Worm (Caenorhabditis elegans) whole organism, dauer: Measurements from ENCODE around the gene F40G9.8.
"Not testable (repeated sequence)": the region's sequence is repeated elsewhere in the genome, so short reads cannot be mapped to it uniquely, and the experiment has no call there.

ENCODE experiments used
- unc-62 ChIP-seq: sonication (generic microtip); optimal IDR thresholded peaks from 2 replicates; lab custom pipeline; 2017; ENCODE audit warnings: missing biosample characterization, missing genetic modification reagents, missing genetic modification characterization

Gene F40G9.8

ce11 chrIII:143121-143520 lies 21.6 kb downstream of the F40G9.8 start, which contains the start of gene fbxb-82:
fbxb-82 (minus strand) TSS chrIII:143221.
- TF ChIP-seq unc-62 (GFP tag; lab: Kevin White, UChicago): no peak

ce11 chrIII:140904-141303 lies 23.8 kb downstream of the F40G9.8 start, which contains the start of gene fbxb-81:
fbxb-81 (minus strand) TSS chrIII:141217.
- TF ChIP-seq unc-62 (GFP tag; lab: Kevin White, UChicago): no peak

DNA sequence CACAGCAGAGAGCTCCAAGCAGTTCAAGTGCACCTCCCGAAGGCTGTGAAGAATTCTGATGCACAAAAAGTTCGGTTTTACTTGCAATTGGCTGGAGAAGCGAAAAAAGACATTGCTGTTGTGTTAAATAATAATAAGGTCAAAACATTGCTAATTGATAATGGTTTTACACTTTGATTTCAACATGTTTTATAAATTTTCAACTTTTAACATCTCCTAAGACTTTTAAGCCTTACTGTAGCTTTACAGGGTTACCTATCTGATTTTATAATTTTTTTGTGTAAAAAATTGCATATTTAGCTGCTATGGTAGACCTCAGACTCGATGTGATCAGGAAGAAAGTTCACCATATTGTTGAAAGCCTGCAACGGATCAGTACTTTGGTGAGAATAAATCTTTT lies 30.5 kb downstream of the F40G9.8 start, which contains the start of gene pals-25:
pals-25 (plus strand) TSS at position 301 of the 400 bp plus-strand sequence.
- TF ChIP-seq unc-62 (GFP tag; lab: Kevin White, UChicago): no peak

ce11 chrIII:132118-132517 lies 32.6 kb downstream of the F40G9.8 start, which contains the start of gene pals-22:
pals-22 (plus strand) TSS chrIII:132418.
- TF ChIP-seq unc-62 (GFP tag; lab: Kevin White, UChicago): no peak

ce11 chrIII:131627-132026 lies 33.0 kb downstream of the F40G9.8 start:
- TF ChIP-seq unc-62 (GFP tag; lab: Kevin White, UChicago): no peak

- no peak for TF ChIP-seq unc-62 (GFP tag; lab: Kevin White, UChicago)
These were observed 34.0 kb downstream of the F40G9.8 start, which contains the start of the genes nhr-280 and C29F9.2 for ce11 chrIII:130650-131049. nhr-280 (minus strand) TSS chrIII:130750. C29F9.2 (plus strand) TSS chrIII:130947.

- no peak for TF ChIP-seq unc-62 (GFP tag; lab: Kevin White, UChicago)
These were observed 40.2 kb downstream of the F40G9.8 start, which contains the start of gene pals-23 for ce11 chrIII:124478-124877. pals-23 (plus strand) TSS chrIII:124778.

DNA sequence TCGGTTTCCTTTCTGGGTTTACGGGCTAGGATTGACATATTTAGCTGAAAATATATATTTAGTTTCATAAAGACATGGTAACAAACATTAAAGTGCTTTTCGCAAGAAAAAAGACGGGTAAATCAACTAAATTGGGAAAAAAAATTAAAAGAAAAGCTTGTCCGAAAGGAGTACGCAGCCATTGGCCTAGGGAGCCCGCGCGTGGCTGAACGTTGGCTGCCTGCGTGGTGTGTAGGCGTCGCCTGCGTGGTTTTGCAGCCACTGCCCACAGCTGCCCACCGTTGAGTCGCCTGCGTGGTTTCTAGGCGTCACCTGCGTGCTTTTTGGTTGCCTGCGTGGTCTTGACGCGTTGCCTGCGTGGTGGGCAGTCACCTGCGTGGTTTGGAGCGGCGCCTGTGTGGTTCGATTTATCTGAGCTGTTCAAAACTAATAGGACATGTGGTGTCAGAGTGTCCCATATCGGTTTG lies 42.7 kb downstream of the F40G9.8 start, which contains the start of gene C29F9.12:
C29F9.12 (minus strand) TSS at position 51 of the 467 bp plus-strand sequence.
- not testable (repeated sequence) for TF ChIP-seq unc-62 (GFP tag; lab: Kevin White, UChicago)

ce11 chrIII:120199-120598 lies 44.5 kb downstream of the F40G9.8 start, which contains the start of gene pals-24:
pals-24 (plus strand) TSS chrIII:120435.
- no peak for TF ChIP-seq unc-62 (GFP tag; lab: Kevin White, UChicago)

ce11 chrIII:117857-118256 lies 46.8 kb downstream of the F40G9.8 start:
- TF ChIP-seq unc-62 (GFP tag; lab: Kevin White, UChicago): no peak

DNA sequence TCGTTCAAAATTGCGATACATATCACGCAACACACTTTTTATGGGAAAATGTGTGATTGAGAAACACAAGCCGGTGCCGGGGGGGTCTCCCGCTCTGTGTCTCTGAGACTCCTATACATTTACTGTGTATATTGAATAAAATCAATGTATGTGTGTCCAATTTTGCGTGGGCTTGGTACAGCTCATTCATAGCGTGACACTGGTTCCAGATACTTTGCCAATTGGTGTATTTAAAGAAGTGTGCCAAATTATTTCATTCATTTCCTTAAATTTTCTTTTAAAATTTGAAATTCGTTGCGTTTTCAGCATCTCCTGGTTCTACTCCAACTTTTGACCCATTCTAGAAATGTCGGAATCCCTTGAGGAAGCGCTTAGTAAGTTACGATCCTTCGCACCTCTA lies 47.5 kb downstream of the F40G9.8 start, which contains the start of gene C29F9.5:
C29F9.5 (plus strand) TSS at position 301 of the 400 bp plus-strand sequence.
- no peak for TF ChIP-seq unc-62 (GFP tag; lab: Kevin White, UChicago)

DNA sequence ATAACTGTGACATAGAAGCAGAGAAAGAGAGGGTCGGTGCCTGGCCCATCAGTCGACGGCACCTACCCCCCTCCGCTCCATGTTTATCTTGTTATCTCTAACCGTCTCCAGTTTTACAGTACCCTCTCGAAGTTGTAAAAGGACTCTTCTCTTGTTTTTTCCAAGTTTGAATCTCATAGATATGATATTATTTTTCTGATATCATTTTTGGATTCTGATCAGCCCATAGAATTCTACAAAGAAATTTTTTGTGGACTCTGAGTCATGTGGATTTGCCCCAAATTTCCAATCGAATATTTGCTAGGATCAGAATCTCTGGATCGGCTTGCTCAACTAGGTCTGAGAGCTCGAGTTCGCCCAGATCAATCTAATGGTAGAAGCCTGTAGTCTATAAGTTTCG lies 50.1 kb downstream of the F40G9.8 start, which contains the start of gene C29F9.6:
C29F9.6 (plus strand) TSS at position 301 of the 400 bp plus-strand sequence.
- no peak for TF ChIP-seq unc-62 (GFP tag; lab: Kevin White, UChicago)
